Worm (Caenorhabditis elegans) whole organism, L3 larva: ENCODE results near the gene Y55F3AM.5.

ENCODE experiments used
- ama-1 ChIP-seq: fragments of 150-350 bp; optimal IDR thresholded peaks from 2 replicates; lab custom pipeline; 2018
- fkh-2 ChIP-seq: fragments of 150-350 bp; optimal IDR thresholded peaks from 2 replicates; lab custom pipeline; 2014; ENCODE audit warnings: missing biosample characterization, missing genetic modification reagents, missing genetic modification characterization
- nhr-67 ChIP-seq: fragments of 150-350 bp; optimal IDR thresholded peaks from 2 replicates; lab custom pipeline; 2014; ENCODE audit warnings: missing biosample characterization, missing genetic modification characterization
- pha-4 ChIP-seq: fragments of 150-350 bp; optimal IDR thresholded peaks from 2 replicates; lab custom pipeline; 2014; ENCODE audit warnings: missing biosample characterization, missing genetic modification reagents, missing genetic modification characterization
- tbx-2 ChIP-seq: sonication (generic microtip); optimal IDR thresholded peaks from 2 replicates; lab custom pipeline; 2016; ENCODE audit warnings: mild to moderate bottlenecking, missing genetic modification characterization, missing compliant biosample characterization
- ztf-11 ChIP-seq: fragments of 150-350 bp; optimal IDR thresholded peaks from 2 replicates; lab custom pipeline; 2014; ENCODE audit warnings: missing biosample characterization, missing genetic modification characterization

DNA sequence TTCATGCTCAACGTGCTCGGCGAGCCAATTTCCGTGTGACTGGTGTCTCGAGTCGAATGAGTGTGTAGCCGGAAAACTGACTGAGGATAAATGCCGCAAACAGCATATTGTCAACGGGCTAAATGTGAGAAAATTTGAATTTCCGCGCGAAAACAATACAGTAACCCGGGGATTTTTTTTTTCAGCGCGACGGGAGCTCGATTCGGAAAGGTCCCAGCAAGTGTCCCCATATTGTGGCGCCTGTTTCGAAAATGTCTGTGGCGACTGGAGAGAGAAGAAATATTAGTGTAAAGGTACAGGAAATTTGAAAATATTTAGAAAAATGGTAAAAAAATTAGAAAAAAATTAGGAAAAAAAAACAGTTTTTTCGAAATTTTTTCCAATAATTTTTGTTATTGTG, 27.9 kb upstream of the Y55F3AM.5 start:
- no peak for TF ChIP-seq pha-4 (tag; lab: Kevin White, UChicago)
- TF ChIP-seq nhr-67 (tag; lab: Kevin White, UChicago): no peak
- no peak for TF ChIP-seq ama-1 (lab: Kevin White, UChicago)
- TF ChIP-seq fkh-2: no peak
- TF ChIP-seq tbx-2 (tag; lab: Kevin White, UChicago): no peak
- no peak for TF ChIP-seq ztf-11
